Fruit fly (Drosophila melanogaster) whole organism, wandering third instar larva: Measurements from ENCODE around the gene CG4558.

Source experiments
- CrebA ChIP-seq: fragments of 200-800 bp; sonication (Bioruptor generic); optimal IDR thresholded peaks from 2 replicates; lab custom pipeline; 2016; ENCODE audit warnings: missing biosample characterization, mild to moderate bottlenecking, missing genetic modification characterization, borderline replicate concordance
- HLH106 ChIP-seq: fragments of 200-800 bp; optimal IDR thresholded peaks from 3 replicates; lab custom pipeline; 2019; ENCODE audit warnings: missing biosample characterization, mild to moderate bottlenecking, missing genetic modification characterization, moderate library complexity
- h ChIP-seq: fragments of 200-800 bp; sonication (Bioruptor generic); optimal IDR thresholded peaks from 3 replicates; lab custom pipeline; 2016; ENCODE audit warnings: missing biosample characterization, mild to moderate bottlenecking, missing genetic modification characterization
- psq ChIP-seq: fragments of 200-800 bp; sonication (Bioruptor generic); optimal IDR thresholded peaks from 3 replicates; lab custom pipeline; 2017; ENCODE audit warnings: missing biosample characterization, mild to moderate bottlenecking, missing genetic modification characterization, moderate library complexity

DNA sequence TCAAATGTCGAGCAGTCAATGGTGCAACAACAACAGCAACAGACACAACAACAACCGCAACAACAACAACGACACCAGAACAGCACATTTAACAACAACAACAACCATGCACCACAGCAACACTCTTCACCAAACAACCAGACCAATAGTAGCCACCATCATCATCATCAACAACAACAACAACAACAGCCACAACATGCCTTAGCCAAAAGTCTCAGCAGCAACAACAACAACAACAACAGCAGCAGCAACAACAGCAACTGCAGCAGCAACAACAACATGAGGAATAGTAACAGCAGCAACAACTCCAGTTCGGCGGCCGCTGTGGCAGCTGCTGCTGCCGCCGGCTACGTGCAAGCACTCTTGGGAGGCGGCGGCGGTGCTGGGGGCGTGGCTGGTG lies 26.8 kb downstream of the CG4558 start:
- TF ChIP-seq CrebA, result no peak
- no peak for TF ChIP-seq HLH106 (tag; lab: Kevin White, UChicago)
- no peak for TF ChIP-seq psq (GFP tag; lab: Kevin White, UChicago)
- TF ChIP-seq h (GFP tag; lab: Kevin White, UChicago), result no peak
